Fruit fly (Drosophila melanogaster) whole organism, embryonic: ENCODE data around the gene MED4.

Experiments used
- B-H2 ChIP-seq: fragments of 200-800 bp; sonication (Bioruptor generic); optimal IDR thresholded peaks from 2 replicates; lab custom pipeline; 2018; ENCODE audit warnings: missing biosample characterization, mild to moderate bottlenecking, missing genetic modification characterization
- CG10565 ChIP-seq: fragments of 200-800 bp; sonication (Bioruptor generic); optimal IDR thresholded peaks from 3 replicates; lab custom pipeline; 2016; ENCODE audit warnings: missing biosample characterization, mild to moderate bottlenecking, missing genetic modification characterization
- CG12219 ChIP-seq: fragments of 200-800 bp; sonication (Bioruptor generic); optimal IDR thresholded peaks from 3 replicates; lab custom pipeline; 2018; ENCODE audit warnings: missing biosample characterization, mild to moderate bottlenecking, missing genetic modification characterization
- CG13123 ChIP-seq: fragments of 200-800 bp; sonication (Bioruptor generic); optimal IDR thresholded peaks from 2 replicates; lab custom pipeline; 2016; ENCODE audit warnings: missing biosample characterization, missing genetic modification characterization
- CG13424 ChIP-seq: fragments of 200-800 bp; sonication (Bioruptor generic); optimal IDR thresholded peaks from 2 replicates; lab custom pipeline; 2019; ENCODE audit warnings: missing biosample characterization, mild to moderate bottlenecking, missing genetic modification characterization, moderate library complexity
- CG15011 ChIP-seq: fragments of 200-800 bp; sonication (Bioruptor generic); optimal IDR thresholded peaks from 3 replicates; lab custom pipeline; 2018; ENCODE audit warnings: missing biosample characterization, mild to moderate bottlenecking, missing genetic modification characterization
- CG18262 ChIP-seq: fragments of 200-800 bp; optimal IDR thresholded peaks from 3 replicates; lab custom pipeline; 2019; ENCODE audit warnings: missing biosample characterization, mild to moderate bottlenecking, missing genetic modification characterization, moderate library complexity
- CG18599 ChIP-seq: fragments of 200-800 bp; sonication (Bioruptor generic); optimal IDR thresholded peaks from 3 replicates; lab custom pipeline; 2017; ENCODE audit warnings: missing biosample characterization, missing genetic modification characterization, mild to moderate bottlenecking, moderate library complexity, missing genetic modification reagents
- CG2202 ChIP-seq: fragments of 200-800 bp; sonication (Bioruptor generic); optimal IDR thresholded peaks from 2 replicates; lab custom pipeline; 2018; ENCODE audit warnings: missing biosample characterization, mild to moderate bottlenecking, missing genetic modification characterization
- CG3065 ChIP-seq: fragments of 200-800 bp; sonication (Bioruptor generic); optimal IDR thresholded peaks from 2 replicates; lab custom pipeline; 2016; ENCODE audit warnings: missing biosample characterization, missing genetic modification characterization
- CG3407 ChIP-seq: fragments of 200-800 bp; sonication (Bioruptor generic); optimal IDR thresholded peaks from 2 replicates; lab custom pipeline; 2018; ENCODE audit warnings: missing biosample characterization, mild to moderate bottlenecking, missing genetic modification characterization
- CG3847 ChIP-seq: fragments of 200-800 bp; sonication (Bioruptor generic); IDR thresholded peaks from 2 replicates; pipeline ENCODE4 v1.3.6; 2022; ENCODE audit warnings: missing biosample characterization, missing genetic modification characterization
- CG4404 ChIP-seq: fragments of 200-800 bp; sonication (Bioruptor generic); IDR thresholded peaks from 2 replicates; pipeline ENCODE4 v1.3.6; 2022; ENCODE audit warnings: missing biosample characterization, missing genetic modification characterization
- CG4424 ChIP-seq: fragments of 200-800 bp; sonication (Bioruptor generic); optimal IDR thresholded peaks from 3 replicates; lab custom pipeline; 2016; ENCODE audit warnings: missing biosample characterization, missing genetic modification characterization
- CG5245 ChIP-seq: fragments of 200-800 bp; sonication (Bioruptor generic); optimal IDR thresholded peaks from 3 replicates; lab custom pipeline; 2016; ENCODE audit warnings: missing biosample characterization, missing genetic modification characterization
- CG5953 ChIP-seq: fragments of 200-800 bp; sonication (Bioruptor generic); IDR thresholded peaks from 2 replicates; pipeline ENCODE4 v1.3.6; 2022; ENCODE audit warnings: missing biosample characterization, missing genetic modification characterization
- CG7786 ChIP-seq: fragments of 200-800 bp; sonication (Bioruptor generic); optimal IDR thresholded peaks from 2 replicates; lab custom pipeline; 2016; ENCODE audit warnings: missing biosample characterization, missing genetic modification characterization
- CG7987 ChIP-seq: fragments of 200-800 bp; sonication (Bioruptor generic); optimal IDR thresholded peaks from 2 replicates; lab custom pipeline; 2018; ENCODE audit warnings: missing biosample characterization, mild to moderate bottlenecking, missing genetic modification characterization, moderate library complexity
- Dip3 ChIP-seq: fragments of 200-800 bp; sonication (Bioruptor generic); optimal IDR thresholded peaks from 3 replicates; lab custom pipeline; 2016; ENCODE audit warnings: missing biosample characterization, missing genetic modification characterization
- Dp ChIP-seq: fragments of 200-800 bp; sonication (Bioruptor generic); optimal IDR thresholded peaks from 2 replicates; lab custom pipeline; 2018; ENCODE audit warnings: missing biosample characterization, mild to moderate bottlenecking, missing genetic modification characterization, moderate library complexity
- HHEX ChIP-seq: fragments of 200-800 bp; sonication (Bioruptor generic); optimal IDR thresholded peaks from 3 replicates; lab custom pipeline; 2017; ENCODE audit warnings: missing biosample characterization, mild to moderate bottlenecking, missing genetic modification characterization, missing genetic modification reagents
- Hr51 ChIP-seq, 2 experiments: fragments of 200-800 bp; sonication (Bioruptor generic); optimal IDR thresholded peaks; 2 replicates in 1 of 2; 3 replicates in 1 of 2; lab custom pipeline; 2016 to 2018; ENCODE audit warnings: missing biosample characterization in 2 of 2, missing genetic modification characterization in 2 of 2, mild to moderate bottlenecking in 1 of 2, moderate library complexity in 1 of 2
- Kr ChIP-seq: fragments of 200-800 bp; sonication (Bioruptor generic); optimal IDR thresholded peaks from 2 replicates; lab custom pipeline; 2017; ENCODE audit warnings: missing biosample characterization, mild to moderate bottlenecking, missing genetic modification characterization
- Lpt ChIP-seq: fragments of >200 bp; optimal IDR thresholded peaks from 2 replicates; lab custom pipeline; 2018; ENCODE audit warnings: missing biosample characterization, missing genetic modification characterization
- Meics ChIP-seq: fragments of 200-800 bp; sonication (Bioruptor generic); optimal IDR thresholded peaks from 2 replicates; lab custom pipeline; 2017; ENCODE audit warnings: missing biosample characterization, mild to moderate bottlenecking, missing genetic modification characterization
- Nf-YA ChIP-seq: fragments of 200-800 bp; sonication (Bioruptor generic); IDR thresholded peaks from 2 replicates; pipeline ENCODE4 v1.3.6; 2022; ENCODE audit warnings: missing biosample characterization, missing genetic modification characterization
- Ptx1 ChIP-seq: fragments of 200-800 bp; sonication (Bioruptor generic); IDR thresholded peaks from 2 replicates; pipeline ENCODE4 v1.3.6; 2022; ENCODE audit warnings: missing biosample characterization, missing genetic modification characterization
- Xbp1 ChIP-seq: fragments of 200-800 bp; sonication (Bioruptor generic); optimal IDR thresholded peaks from 3 replicates; lab custom pipeline; 2016; ENCODE audit warnings: missing biosample characterization, mild to moderate bottlenecking, missing genetic modification characterization
- corto ChIP-seq: fragments of 200-800 bp; sonication (Bioruptor generic); optimal IDR thresholded peaks from 2 replicates; lab custom pipeline; 2016; ENCODE audit warnings: missing biosample characterization, mild to moderate bottlenecking, missing genetic modification characterization, moderate library complexity
- dati ChIP-seq: fragments of 200-800 bp; sonication (Bioruptor generic); IDR thresholded peaks from 2 replicates; pipeline ENCODE4 v1.3.6; 2022; ENCODE audit warnings: missing biosample characterization, missing genetic modification characterization
- disco-r ChIP-seq: fragments of 200-800 bp; sonication (Bioruptor generic); optimal IDR thresholded peaks from 2 replicates; lab custom pipeline; 2016; ENCODE audit warnings: missing biosample characterization, missing genetic modification characterization
- ems ChIP-seq: fragments of 200-800 bp; sonication (Bioruptor generic); optimal IDR thresholded peaks from 3 replicates; lab custom pipeline; 2016; ENCODE audit warnings: missing biosample characterization, missing genetic modification characterization
- fd96Cb ChIP-seq: fragments of 200-800 bp; sonication (Bioruptor generic); optimal IDR thresholded peaks from 2 replicates; lab custom pipeline; 2018; ENCODE audit warnings: missing biosample characterization, mild to moderate bottlenecking, missing genetic modification characterization, moderate library complexity
- ham ChIP-seq: fragments of 200-800 bp; sonication (Bioruptor generic); IDR thresholded peaks from 2 replicates; pipeline ENCODE4 v1.3.6; 2022; ENCODE audit warnings: missing biosample characterization, missing genetic modification characterization
- inv ChIP-seq: fragments of 200-800 bp; sonication (Bioruptor generic); IDR thresholded peaks from 2 replicates; pipeline ENCODE4 v1.3.6; 2022; ENCODE audit warnings: missing biosample characterization, missing genetic modification characterization; ENCODE audit not compliant: partially characterized antibody
- lbe ChIP-seq: fragments of 200-800 bp; sonication (Bioruptor generic); optimal IDR thresholded peaks from 2 replicates; lab custom pipeline; 2016; ENCODE audit warnings: missing biosample characterization, mild to moderate bottlenecking, missing genetic modification characterization
- lmd ChIP-seq: fragments of 200-800 bp; sonication (Bioruptor generic); IDR thresholded peaks from 2 replicates; pipeline ENCODE4 v1.3.6; 2022; ENCODE audit warnings: missing biosample characterization, missing genetic modification characterization
- lov ChIP-seq, 2 experiments: fragments of 200-800 bp in 1 of 2; fragments of >200 bp in 1 of 2; sonication (Bioruptor generic) in 1 of 2; IDR thresholded peaks in 1 of 2; optimal IDR thresholded peaks in 1 of 2; 2 replicates in 1 of 2; 3 replicates in 1 of 2; pipeline versions ENCODE4 v1.3.6 to Lab custom; 2017 to 2022; ENCODE audit warnings: missing biosample characterization in 1 of 2, missing genetic modification characterization in 1 of 2
- maf-S ChIP-seq: fragments of 200-800 bp; sonication (Bioruptor generic); optimal IDR thresholded peaks from 2 replicates; lab custom pipeline; 2016; ENCODE audit warnings: missing biosample characterization, missing genetic modification characterization
- phol ChIP-seq: fragments of 200-800 bp; sonication (Bioruptor generic); optimal IDR thresholded peaks from 3 replicates; lab custom pipeline; 2018; ENCODE audit warnings: missing biosample characterization, mild to moderate bottlenecking, missing genetic modification characterization, moderate library complexity
- rib ChIP-seq: fragments of 200-800 bp; sonication (Bioruptor generic); IDR thresholded peaks from 2 replicates; pipeline ENCODE4 v1.3.6; 2022; ENCODE audit warnings: missing biosample characterization, missing genetic modification characterization
- salm ChIP-seq: fragments of 200-800 bp; sonication (Bioruptor generic); optimal IDR thresholded peaks from 2 replicates; lab custom pipeline; 2018; ENCODE audit warnings: missing biosample characterization, mild to moderate bottlenecking, missing genetic modification characterization
- sens ChIP-seq: fragments of 200-800 bp; sonication (Bioruptor generic); peaks from one replicate; lab custom pipeline; 2016; ENCODE audit warnings: missing biosample characterization, missing genetic modification characterization
- sob ChIP-seq: fragments of 200-800 bp; sonication (Bioruptor generic); IDR thresholded peaks from 2 replicates; pipeline ENCODE4 v1.3.6; 2022; ENCODE audit warnings: missing biosample characterization, missing genetic modification characterization
- sr ChIP-seq: fragments of 200-800 bp; sonication (Bioruptor generic); IDR thresholded peaks from 3 replicates; pipeline ENCODE4 v1.3.6; 2022; ENCODE audit warnings: missing biosample characterization, missing genetic modification characterization
- ssp ChIP-seq: fragments of 200-800 bp; sonication (Bioruptor generic); IDR thresholded peaks from 2 replicates; pipeline ENCODE4 v1.3.6; 2022; ENCODE audit warnings: missing biosample characterization, missing genetic modification characterization
- tio ChIP-seq: fragments of 200-800 bp; sonication (Bioruptor generic); optimal IDR thresholded peaks from 2 replicates; lab custom pipeline; 2017; ENCODE audit warnings: missing biosample characterization, missing genetic modification characterization, inconsistent platforms
- tup ChIP-seq: fragments of 200-800 bp; sonication (Bioruptor generic); optimal IDR thresholded peaks from 2 replicates; lab custom pipeline; 2016; ENCODE audit warnings: missing biosample characterization, mild to moderate bottlenecking, missing genetic modification characterization, moderate library complexity
- unc-4 ChIP-seq: fragments of 200-800 bp; sonication (Bioruptor generic); IDR thresholded peaks from 2 replicates; pipeline ENCODE4 v1.3.6; 2022; ENCODE audit warnings: missing biosample characterization, missing genetic modification characterization; ENCODE audit not compliant: partially characterized antibody
- unpg ChIP-seq: fragments of 200-800 bp; sonication (Bioruptor generic); optimal IDR thresholded peaks from 3 replicates; lab custom pipeline; 2018; ENCODE audit warnings: missing biosample characterization, mild to moderate bottlenecking, missing genetic modification characterization, moderate library complexity
- zfh1 ChIP-seq: fragments of 200-800 bp; sonication (Bioruptor generic); IDR thresholded peaks from 3 replicates; pipeline ENCODE4 v1.3.6; 2022; ENCODE audit warnings: missing biosample characterization, missing genetic modification characterization

MED4 gene

DNA sequence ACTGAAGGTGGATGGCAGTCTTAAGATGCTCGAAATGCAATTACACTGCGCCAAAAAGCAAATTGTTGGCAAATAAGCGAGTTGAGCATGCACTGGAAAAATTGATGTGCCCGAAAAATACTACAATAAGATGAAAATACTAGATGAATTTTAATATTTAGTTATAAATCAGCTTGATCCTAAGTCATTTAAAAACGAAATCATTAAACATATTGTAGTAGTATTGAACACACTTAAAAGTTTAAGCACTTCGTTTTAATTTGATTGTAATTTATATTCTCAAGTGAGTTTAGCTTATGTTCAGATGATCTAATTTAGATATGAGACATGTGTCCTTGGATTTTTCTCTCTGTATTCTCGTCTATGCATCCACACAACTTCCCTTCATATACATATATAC, 12.1 kb upstream of the MED4 start (continued):
- TF ChIP-seq inv (GFP tag; lab: Robert Waterston, UW) (no peak), CG15011 (GFP tag; lab: Kevin White, UChicago) (peak; percentile 12), CG4424 (peak; percentile 12), CG7987 (GFP tag; lab: Kevin White, UChicago) (no peak), corto (no peak), sens (GFP tag; lab: Kevin White, UChicago) (peak; percentile 24), disco-r (no peak), ssp (GFP tag; lab: Robert Waterston, UW) (peak; percentile 26; the same call in 1 of the 2 replicates), lbe (GFP tag; lab: Kevin White, UChicago) (no peak), Nf-YA (GFP tag; lab: Robert Waterston, UW) (no peak), CG12219 (GFP tag; lab: Kevin White, UChicago) (no peak), CG3065 (GFP tag; lab: Kevin White, UChicago) (no peak), zfh1 (GFP tag; lab: Robert Waterston, UW) (no peak), ham (no peak), CG3407 (no peak), unpg (GFP tag; lab: Kevin White, UChicago) (peak; percentile 11), salm (tag; lab: Kevin White, UChicago) (no peak), Ptx1 (GFP tag; lab: Robert Waterston, UW) (peak; percentile 53), CG3847 (0 out of 2 replicates have a peak, but pooled peaks have one; percentile 15), CG18262 (tag; lab: Kevin White, UChicago) (peak; percentile 46), Xbp1 (GFP tag; lab: Kevin White, UChicago) (no peak), B-H2 (GFP tag; lab: Kevin White, UChicago) (no peak), CG5245 (no peak), sr (GFP tag; lab: Robert Waterston, UW) (no peak), lov (optimal IDR thresholded peaks at IDR 0.05; lab: Kevin White, UChicago) (no peak), lov (GFP tag; IDR thresholded peaks at IDR 0.05; lab: Robert Waterston, UW) (no peak), Dip3 (no peak), rib (GFP tag; lab: Robert Waterston, UW) (no peak), dati (GFP tag; lab: Robert Waterston, UW) (no peak), HHEX (GFP tag; lab: Kevin White, UChicago) (no peak), Dp (GFP tag; lab: Kevin White, UChicago) (no peak), CG2202 (tag; lab: Kevin White, UChicago) (no peak), tup (GFP tag; lab: Kevin White, UChicago) (no peak), Kr (GFP tag; lab: Kevin White, UChicago) (no peak), CG10565 (GFP tag; lab: Kevin White, UChicago) (no peak), CG18599 (no peak), CG13424 (tag; lab: Kevin White, UChicago) (no peak), Hr51 (GFP tag; optimal IDR thresholded peaks at IDR 0.05; lab: Kevin White, UChicago) (peak in 1 of 2 experiments; percentile 33), maf-S (GFP tag; lab: Kevin White, UChicago) (no peak), CG7786 (GFP tag; lab: Kevin White, UChicago) (no peak), Meics (GFP tag; lab: Kevin White, UChicago) (peak; percentile 47), ems (GFP tag; lab: Kevin White, UChicago) (peak; percentile 9), CG4404 (GFP tag; lab: Robert Waterston, UW) (no peak), fd96Cb (tag; lab: Kevin White, UChicago) (peak; percentile 42), phol (peak; percentile 50), sob (0 out of 2 replicates have a peak, but pooled peaks have one; percentile 17), lmd (GFP tag; lab: Robert Waterston, UW) (no peak), unc-4 (GFP tag; lab: Robert Waterston, UW) (no peak), CG13123 (GFP tag; lab: Kevin White, UChicago) (no peak), tio (GFP tag; lab: Kevin White, UChicago) (no peak), CG5953 (GFP tag; lab: Robert Waterston, UW) (no peak), Lpt (GFP tag; lab: Kevin White, UChicago) (no peak)
